Fruit fly (Drosophila melanogaster): Measurements from ENCODE around the gene CG32554.

- TF ChIP-seq Pif1A (GFP tag; optimal IDR thresholded peaks at IDR 0.05) (no peak), D1 (tag; optimal IDR thresholded peaks at IDR 0.05) (no peak), CG9948 (tag; optimal IDR thresholded peaks at IDR 0.05) (no peak), EcR (GFP tag; optimal IDR thresholded peaks at IDR 0.05) (no peak), CG34367 (tag; optimal IDR thresholded peaks at IDR 0.05) (no peak), gl (tag; optimal IDR thresholded peaks at IDR 0.05) (no peak)
Measured at dm6 chrX:17865103-17865502, 12.6 kb upstream of the CG32554 start.

Measured in whole organism, pupa.